Fruit fly (Drosophila melanogaster): ENCODE results near the gene Sap47.

Gene Sap47

DNA sequence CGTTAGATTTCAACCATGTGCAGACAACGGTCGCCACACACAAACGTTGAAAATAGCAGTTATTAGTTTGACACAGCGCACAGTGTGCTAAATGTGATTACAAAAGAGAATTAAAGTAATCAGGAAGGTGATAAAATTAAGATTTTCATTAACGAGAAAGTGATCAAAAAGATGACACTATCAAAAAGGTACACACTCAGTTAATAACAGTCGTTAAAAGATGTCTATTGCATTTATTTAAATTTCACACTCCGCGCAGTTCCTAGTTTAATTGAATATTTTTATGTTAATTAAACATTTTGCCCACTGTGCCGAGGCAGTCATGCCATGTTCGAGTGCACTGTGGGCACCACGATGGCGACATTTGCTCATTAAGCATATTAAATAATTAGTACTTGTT lies 7.7 kb upstream of the Sap47 start (continued):
- peak; percentile 7 to 28 for TF ChIP-seq bsh (GFP tag; optimal IDR thresholded peaks at IDR 0.05)
- TF ChIP-seq CG10366 (GFP tag; IDR thresholded peaks at IDR 0.05): peak; percentile 29; the same call in 1 of the 2 replicates
- peak; percentile 40 for TF ChIP-seq CG18262 (tag; optimal IDR thresholded peaks at IDR 0.05)
- TF ChIP-seq E2f2 (GFP tag; IDR thresholded peaks at IDR 0.05): peak; percentile 22; the same call in 1 of the 2 replicates
- no peak for TF ChIP-seq otp (GFP tag; IDR thresholded peaks at IDR 0.05)
- no peak for TF ChIP-seq bigmax (GFP tag; optimal IDR thresholded peaks at IDR 0.05)
- no peak for TF ChIP-seq Bteb2 (GFP tag; optimal IDR thresholded peaks at IDR 0.05)
- TF ChIP-seq nau (GFP tag; optimal IDR thresholded peaks at IDR 0.05): no peak
- TF ChIP-seq CG9215 (GFP tag; IDR thresholded peaks at IDR 0.05): peak; percentile 18; the same call in 1 of the 2 replicates
- TF ChIP-seq D19B (GFP tag; optimal IDR thresholded peaks at IDR 0.05): no peak
- peak; percentile 38 for TF ChIP-seq CG12391 (tag; optimal IDR thresholded peaks at IDR 0.05)
- no peak for TF ChIP-seq TFAM (GFP tag; optimal IDR thresholded peaks at IDR 0.05)
- TF ChIP-seq Sry-β (GFP tag; optimal IDR thresholded peaks at IDR 0.05): no peak
- no peak for TF ChIP-seq repo (GFP tag; optimal IDR thresholded peaks at IDR 0.05)
- TF ChIP-seq CG17912 (GFP tag; optimal IDR thresholded peaks at IDR 0.05): no peak
- no peak for TF ChIP-seq CG7745 (tag; optimal IDR thresholded peaks at IDR 0.05)
- TF ChIP-seq CG13624 (GFP tag; optimal IDR thresholded peaks at IDR 0.05): no peak
- TF ChIP-seq CG9727 (GFP tag; optimal IDR thresholded peaks at IDR 0.05): peak; percentile 15
- TF ChIP-seq CG14014 (GFP tag; IDR thresholded peaks at IDR 0.05): no peak
- no peak for TF ChIP-seq CG12942 (GFP tag; optimal IDR thresholded peaks at IDR 0.05)
- no peak for TF ChIP-seq CG11456 (GFP tag; IDR thresholded peaks at IDR 0.05)
- peak; percentile 92 for TF ChIP-seq Med (GFP tag)
- TF ChIP-seq Adf1 (GFP tag; IDR thresholded peaks at IDR 0.05): no peak
- TF ChIP-seq row (GFP tag; IDR thresholded peaks at IDR 0.05): peak; percentile 65
- no peak for TF ChIP-seq ftz-f1 (GFP tag; optimal IDR thresholded peaks at IDR 0.05)
- no peak for TF ChIP-seq pzg (GFP tag; optimal IDR thresholded peaks at IDR 0.05)
- peak; percentile 40 for TF ChIP-seq grau (tag; optimal IDR thresholded peaks at IDR 0.05)
- peak; percentile 72 for TF ChIP-seq gem (tag; optimal IDR thresholded peaks at IDR 0.05)
- TF ChIP-seq CG15269 (tag; optimal IDR thresholded peaks at IDR 0.05): peak; percentile 47
- TF ChIP-seq Aef1 (GFP tag; IDR thresholded peaks at IDR 0.05): peak; percentile 50; the same call in 2 of the 3 replicates
- no peak for TF ChIP-seq CG5245 (GFP tag; optimal IDR thresholded peaks at IDR 0.05)
- TF ChIP-seq Ravus (GFP tag; IDR thresholded peaks at IDR 0.05): no peak
- TF ChIP-seq B-H1 (GFP tag; IDR thresholded peaks at IDR 0.05): no peak
- no peak for TF ChIP-seq HLHmδ (GFP tag; optimal IDR thresholded peaks at IDR 0.05)
- no peak for TF ChIP-seq shn (GFP tag; optimal IDR thresholded peaks at IDR 0.05)
- TF ChIP-seq dati (GFP tag; IDR thresholded peaks at IDR 0.05): no peak
- no peak for TF ChIP-seq jing (GFP tag; optimal IDR thresholded peaks at IDR 0.05)
- TF ChIP-seq CG2678 (tag; optimal IDR thresholded peaks at IDR 0.05): peak; percentile 51
- no peak for TF ChIP-seq Hr39 (optimal IDR thresholded peaks at IDR 0.05)
- TF ChIP-seq Atf3 (GFP tag; optimal IDR thresholded peaks at IDR 0.05): no peak
- peak; percentile 3 for TF ChIP-seq odd (GFP tag; optimal IDR thresholded peaks at IDR 0.05)
- TF ChIP-seq HmgD (GFP tag; optimal IDR thresholded peaks at IDR 0.05): no peak
- TF ChIP-seq nmo (GFP tag; optimal IDR thresholded peaks at IDR 0.05): peak; percentile 40
- TF ChIP-seq ATbp (GFP tag; optimal IDR thresholded peaks at IDR 0.05): no peak
- peak; percentile 0 for TF ChIP-seq CG10267 (tag; optimal IDR thresholded peaks at IDR 0.05)
- TF ChIP-seq tgo (GFP tag; IDR thresholded peaks at IDR 0.05): peak; percentile 50; the same call in 2 of the 3 replicates
- TF ChIP-seq HLH4C (GFP tag; IDR thresholded peaks at IDR 0.05; ENCODE audit: partially characterized antibody): no peak
- TF ChIP-seq CG6254 (GFP tag; optimal IDR thresholded peaks at IDR 0.05): no peak
- no peak for TF ChIP-seq psq (GFP tag; optimal IDR thresholded peaks at IDR 0.05)
- no peak for TF ChIP-seq CG12071 (GFP tag; optimal IDR thresholded peaks at IDR 0.05)
- no peak for TF ChIP-seq CG1024 (GFP tag; IDR thresholded peaks at IDR 0.05)
- TF ChIP-seq ac (GFP tag; optimal IDR thresholded peaks at IDR 0.05): no peak

All from whole organism, embryonic.